Worm (Caenorhabditis elegans): Measurements from ENCODE around the gene T11G6.3.

ce11 chrIV:10810820-10811219 is 44.2 kb downstream of the T11G6.3 start:
- no peak for TF ChIP-seq ama-1 (optimal IDR thresholded peaks at IDR 0.05)
- TF ChIP-seq aly-1 (tag; optimal IDR thresholded peaks at IDR 0.05), result no peak
- no peak for TF ChIP-seq hnd-1 (tag; optimal IDR thresholded peaks at IDR 0.05)
- no peak for TF ChIP-seq hmg-4 (GFP tag; optimal IDR thresholded peaks at IDR 0.05)
- no peak for TF ChIP-seq ceh-36 (tag; optimal IDR thresholded peaks at IDR 0.05)

Measured in whole organism, early embryonic.